Worm (Caenorhabditis elegans) whole organism, mixed stage, embryonic: ENCODE measurements around the gene bir-2.

Experiments
- blmp-1 ChIP-seq: fragments of 150-350 bp; optimal IDR thresholded peaks from 2 replicates; lab custom pipeline; 2014; ENCODE audit warnings: missing biosample characterization, missing genetic modification characterization
- ces-1 ChIP-seq: fragments of 150-350 bp; optimal IDR thresholded peaks from 2 replicates; lab custom pipeline; 2014; ENCODE audit warnings: missing biosample characterization, missing genetic modification reagents, missing genetic modification characterization
- nhr-237 ChIP-seq: fragments of 150-350 bp; optimal IDR thresholded peaks from 2 replicates; lab custom pipeline; 2014; ENCODE audit warnings: missing biosample characterization, missing genetic modification characterization
- nhr-28 ChIP-seq: fragments of 150-350 bp; optimal IDR thresholded peaks from 2 replicates; lab custom pipeline; 2014; ENCODE audit warnings: missing biosample characterization, missing genetic modification characterization
- snpc-4 ChIP-seq: fragments of 150-350 bp; optimal IDR thresholded peaks from 2 replicates; lab custom pipeline; 2014; ENCODE audit warnings: missing biosample characterization, missing genetic modification characterization
- unc-39 ChIP-seq: fragments of 150-350 bp; optimal IDR thresholded peaks from 2 replicates; lab custom pipeline; 2014; ENCODE audit warnings: missing biosample characterization, missing genetic modification characterization
- unc-62 ChIP-seq: fragments of 150-350 bp; optimal IDR thresholded peaks from 2 replicates; lab custom pipeline; 2014; ENCODE audit warnings: missing biosample characterization, missing genetic modification reagents, missing genetic modification characterization
- zip-8 ChIP-seq: fragments of 150-350 bp; optimal IDR thresholded peaks from 2 replicates; lab custom pipeline; 2014; ENCODE audit warnings: missing biosample characterization, missing genetic modification characterization
- ztf-11 ChIP-seq: fragments of 150-350 bp; optimal IDR thresholded peaks from 2 replicates; lab custom pipeline; 2014; ENCODE audit warnings: missing biosample characterization, missing genetic modification characterization

ce11 chrV:13591504-13592174 lies 23.0 kb downstream of the bir-2 start, which contains the start of gene tbcb-1:
- no peak for TF ChIP-seq unc-39
- TF ChIP-seq ztf-11 (tag; lab: Kevin White, UChicago) = no peak
- no peak for TF ChIP-seq nhr-28 (tag; lab: Kevin White, UChicago)
- TF ChIP-seq nhr-237 (tag; lab: Kevin White, UChicago) = no peak
- TF ChIP-seq zip-8 (tag; lab: Kevin White, UChicago) = no peak
- no peak for TF ChIP-seq unc-62 (GFP tag; lab: Kevin White, UChicago)
- TF ChIP-seq blmp-1 (tag; lab: Kevin White, UChicago) = no peak
- TF ChIP-seq ces-1 (GFP tag; lab: Kevin White, UChicago) = no peak
- TF ChIP-seq snpc-4 (tag; lab: Kevin White, UChicago) = no peak
